1 fruit fly cellular context compared by ENCODE assay signal in the genomic region with DNA sequence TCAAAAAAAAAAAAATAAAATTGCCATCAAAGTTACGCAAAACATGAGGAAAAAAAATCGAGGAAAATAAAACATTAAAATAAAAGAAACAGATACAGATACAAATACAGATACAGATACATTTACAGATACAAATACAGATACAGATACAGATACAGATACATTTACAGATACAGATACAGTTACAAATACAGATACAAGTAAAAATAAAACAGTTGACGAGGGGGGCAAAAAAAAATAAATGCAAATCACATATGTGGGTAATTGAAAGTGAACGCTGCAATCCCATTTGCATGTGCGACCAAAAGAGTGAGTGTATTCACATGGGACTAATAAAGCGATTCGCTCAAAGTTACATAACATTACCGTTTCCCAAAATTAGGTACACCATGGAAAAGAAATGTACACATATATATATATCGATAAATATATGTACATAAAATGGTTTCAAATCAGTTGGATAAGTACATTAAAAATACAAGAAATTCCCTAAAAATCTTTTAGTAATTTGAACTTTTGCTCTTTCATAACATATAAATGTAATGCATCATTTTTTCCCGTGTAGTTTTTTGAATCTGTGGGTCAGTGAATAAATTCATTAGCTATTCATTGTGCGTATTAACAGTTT.
TF ChIP-seq lines count a peak whose summit lies in the region.

No protein-coding gene starts in this region.

TF ChIP-seq in whole organism, embryonic, 481 proteins besides CTCF, POLR2A, EP300 and RAD21 (continued from another document):
- TF ChIP-seq ap (GFP tag; IDR thresholded peaks at IDR 0.05; lab: Robert Waterston, UW) (0 out of 2 replicates have a peak, but pooled peaks have one; percentile 28), danr (GFP tag; IDR thresholded peaks at IDR 0.05; lab: Robert Waterston, UW) (no peak), toy (GFP tag; IDR thresholded peaks at IDR 0.05; lab: Robert Waterston, UW) (no peak), tio (GFP tag; optimal IDR thresholded peaks at IDR 0.05; lab: Kevin White, UChicago) (peak; percentile 13), CG9437 (GFP tag; optimal IDR thresholded peaks at IDR 0.05; lab: Kevin White, UChicago) (peak; percentile 5), bigmax (GFP tag; optimal IDR thresholded peaks at IDR 0.05; lab: Kevin White, UChicago) (no peak), gro (GFP tag; optimal IDR thresholded peaks at IDR 0.05; lab: Kevin White, UChicago) (no peak), CG18764 (GFP tag; optimal IDR thresholded peaks at IDR 0.05; lab: Kevin White, UChicago) (no peak), vvl (GFP tag; IDR thresholded peaks at IDR 0.05; lab: Robert Waterston, UW) (peak; percentile 72), CG1792 (GFP tag; optimal IDR thresholded peaks at IDR 0.05; lab: Kevin White, UChicago) (no peak), slbo (GFP tag; IDR thresholded peaks at IDR 0.05; lab: Robert Waterston, UW) (peak; percentile 39), gcm (GFP tag; optimal IDR thresholded peaks at IDR 0.05; lab: Kevin White, UChicago) (no peak), Lhr (GFP tag; optimal IDR thresholded peaks at IDR 0.05; lab: Kevin White, UChicago) (no peak), CG14667 (GFP tag; IDR thresholded peaks at IDR 0.05; lab: Robert Waterston, UW) (peak; percentile 28; the same call in 1 of the 2 replicates), nmo (GFP tag; optimal IDR thresholded peaks at IDR 0.05; lab: Kevin White, UChicago) (peak; percentile 43), CG2875 (GFP tag; optimal IDR thresholded peaks at IDR 0.05; lab: Kevin White, UChicago) (no peak), pan (optimal IDR thresholded peaks at IDR 0.05; lab: Kevin White, UChicago) (no peak), pan (GFP tag; optimal IDR thresholded peaks at IDR 0.05 in 1 of 2, IDR thresholded peaks at IDR 0.05 in 1 of 2) (peak in 1 of 2 experiments; percentile 62), Atf6 (GFP tag; IDR thresholded peaks at IDR 0.05; lab: Robert Waterston, UW) (peak; percentile 37; the same call in 1 of the 2 replicates), ttk (GFP tag; IDR thresholded peaks at IDR 0.05; lab: Robert Waterston, UW) (peak; percentile 36), onecut (GFP tag; IDR thresholded peaks at IDR 0.05; lab: Robert Waterston, UW) (peak; percentile 25; the same call in 1 of the 2 replicates), CG31365 (tag; optimal IDR thresholded peaks at IDR 0.05; lab: Kevin White, UChicago) (no peak), HLH3B (GFP tag; IDR thresholded peaks at IDR 0.05; lab: Robert Waterston, UW) (peak; percentile 44; the same call in 1 of the 2 replicates), CG11085 (GFP tag; IDR thresholded peaks at IDR 0.05; lab: Robert Waterston, UW) (no peak), CG4707 (GFP tag; optimal IDR thresholded peaks at IDR 0.05; lab: Kevin White, UChicago) (peak; percentile 1), run (tag; optimal IDR thresholded peaks at IDR 0.05; lab: Kevin White, UChicago) (no peak), sob (GFP tag; IDR thresholded peaks at IDR 0.05; lab: Robert Waterston, UW) (no peak), sisA (GFP tag; IDR thresholded peaks at IDR 0.05; lab: Robert Waterston, UW) (peak; percentile 33; the same call in 1 of the 2 replicates), CG6689 (GFP tag; IDR thresholded peaks at IDR 0.05; lab: Robert Waterston, UW) (peak; percentile 23; the same call in 1 of the 2 replicates), Pdp1 (GFP tag; optimal IDR thresholded peaks at IDR 0.05; lab: Kevin White, UChicago) (peak in 1 of 2 experiments; percentile 71), CG13424 (tag; optimal IDR thresholded peaks at IDR 0.05; lab: Kevin White, UChicago) (peak; percentile 45), tgo (GFP tag; IDR thresholded peaks at IDR 0.05; lab: Robert Waterston, UW) (peak; percentile 60), CG13894 (tag; optimal IDR thresholded peaks at IDR 0.05; lab: Kevin White, UChicago) (no peak), ro (GFP tag; IDR thresholded peaks at IDR 0.05; lab: Robert Waterston, UW) (no peak), CG18619 (GFP tag; optimal IDR thresholded peaks at IDR 0.05; lab: Kevin White, UChicago) (no peak), bsh (GFP tag; optimal IDR thresholded peaks at IDR 0.05; lab: Kevin White, UChicago) (peak in 1 of 2 experiments; percentile 46), CG17385 (GFP tag; optimal IDR thresholded peaks at IDR 0.05; lab: Kevin White, UChicago) (peak; percentile 23), cas (GFP tag; IDR thresholded peaks at IDR 0.05; lab: Robert Waterston, UW) (0 out of 2 replicates have a peak, but pooled peaks have one; percentile 7), CG7372 (GFP tag; IDR thresholded peaks at IDR 0.05; lab: Robert Waterston, UW) (no peak), ci (GFP tag; IDR thresholded peaks at IDR 0.05; lab: Robert Waterston, UW) (peak; percentile 53; the same call in 1 of the 3 replicates), Fer3 (tag; optimal IDR thresholded peaks at IDR 0.05; lab: Kevin White, UChicago) (peak; percentile 25), E2f1 (GFP tag; IDR thresholded peaks at IDR 0.05; lab: Robert Waterston, UW) (peak; percentile 43; the same call in 1 of the 2 replicates), Nf-YC (tag; optimal IDR thresholded peaks at IDR 0.05; lab: Kevin White, UChicago) (no peak), CG7556 (GFP tag; optimal IDR thresholded peaks at IDR 0.05; lab: Kevin White, UChicago) (peak; percentile 32), Rx (GFP tag; IDR thresholded peaks at IDR 0.05; lab: Robert Waterston, UW) (no peak), chn (GFP tag; optimal IDR thresholded peaks at IDR 0.05; lab: Kevin White, UChicago) (no peak), CG11696 (GFP tag; IDR thresholded peaks at IDR 0.05; lab: Robert Waterston, UW) (no peak), Ptx1 (GFP tag; IDR thresholded peaks at IDR 0.05; lab: Robert Waterston, UW) (peak; percentile 59), lmd (GFP tag; IDR thresholded peaks at IDR 0.05; lab: Robert Waterston, UW) (peak; percentile 43; the same call in 1 of the 2 replicates), Awh (GFP tag; IDR thresholded peaks at IDR 0.05; lab: Robert Waterston, UW) (peak; percentile 72; the same call in 1 of the 2 replicates), Jarid2 (GFP tag; optimal IDR thresholded peaks at IDR 0.05; lab: Kevin White, UChicago) (no peak), vfl (GFP tag; optimal IDR thresholded peaks at IDR 0.05; lab: Kevin White, UChicago) (no peak), CG10267 (tag; optimal IDR thresholded peaks at IDR 0.05; lab: Kevin White, UChicago) (peak; percentile 4), Mes4 (GFP tag; optimal IDR thresholded peaks at IDR 0.05; lab: Kevin White, UChicago) (no peak), oc (tag; optimal IDR thresholded peaks at IDR 0.05; lab: Kevin White, UChicago) (peak; percentile 39), Xrp1 (GFP tag; IDR thresholded peaks at IDR 0.05; lab: Robert Waterston, UW) (peak; percentile 52; the same call in 1 of the 2 replicates), Abd-B (GFP tag; optimal IDR thresholded peaks at IDR 0.05; lab: Kevin White, UChicago) (no peak), CG15269 (tag; optimal IDR thresholded peaks at IDR 0.05; lab: Kevin White, UChicago) (peak; percentile 67), Fer1 (GFP tag; optimal IDR thresholded peaks at IDR 0.05; lab: Kevin White, UChicago) (peak; percentile 5), Myb (GFP tag; optimal IDR thresholded peaks at IDR 0.05; lab: Kevin White, UChicago) (no peak), bab2 (GFP tag; optimal IDR thresholded peaks at IDR 0.05; lab: Kevin White, UChicago) (no peak), CG4424 (GFP tag; optimal IDR thresholded peaks at IDR 0.05; lab: Kevin White, UChicago) (peak; percentile 21), ken (GFP tag; IDR thresholded peaks at IDR 0.05; lab: Robert Waterston, UW) (no peak), dpn (GFP tag; optimal IDR thresholded peaks at IDR 0.05; lab: Kevin White, UChicago) (peak in 1 of 2 experiments; percentile 36), stc (GFP tag; IDR thresholded peaks at IDR 0.05; lab: Robert Waterston, UW) (peak; percentile 70), PHDP (tag; optimal IDR thresholded peaks at IDR 0.05; lab: Kevin White, UChicago) (peak; percentile 59), CG2120 (GFP tag; optimal IDR thresholded peaks at IDR 0.05; lab: Kevin White, UChicago) (no peak), ind (GFP tag; optimal IDR thresholded peaks at IDR 0.05; lab: Kevin White, UChicago) (peak; percentile 28), Aef1 (GFP tag; IDR thresholded peaks at IDR 0.05; lab: Robert Waterston, UW) (0 out of 3 replicates have a peak, but pooled peaks have one; percentile 16), CG7839 (tag; optimal IDR thresholded peaks at IDR 0.05; lab: Kevin White, UChicago) (peak; percentile 68), CG2678 (tag; optimal IDR thresholded peaks at IDR 0.05; lab: Kevin White, UChicago) (peak; percentile 75), fd3F (GFP tag; optimal IDR thresholded peaks at IDR 0.05; lab: Kevin White, UChicago) (peak; percentile 10), CG11560 (tag; IDR thresholded peaks at IDR 0.05; lab: Robert Waterston, UW) (no peak), Side (GFP tag; optimal IDR thresholded peaks at IDR 0.05; lab: Kevin White, UChicago) (no peak), H2.0 (GFP tag; IDR thresholded peaks at IDR 0.05; lab: Robert Waterston, UW) (peak; percentile 47; the same call in 1 of the 2 replicates), esg (GFP tag; conservative IDR thresholded peaks at IDR 0.05; lab: Robert Waterston, UW) (0 out of 2 replicates have a peak, but pooled peaks have one; percentile 11), ATbp (GFP tag; optimal IDR thresholded peaks at IDR 0.05; lab: Kevin White, UChicago) (peak; percentile 6), peb (GFP tag; IDR thresholded peaks at IDR 0.05; lab: Robert Waterston, UW) (no peak), CG11504 (tag; optimal IDR thresholded peaks at IDR 0.05; lab: Kevin White, UChicago) (peak; percentile 87), CG4820 (GFP tag; optimal IDR thresholded peaks at IDR 0.05; lab: Kevin White, UChicago) (peak; percentile 23), sens (GFP tag; lab: Kevin White, UChicago) (peak; percentile 59), kay (GFP tag; optimal IDR thresholded peaks at IDR 0.05; lab: Kevin White, UChicago) (peak; percentile 14), B-H1 (GFP tag; IDR thresholded peaks at IDR 0.05; lab: Robert Waterston, UW) (peak; percentile 35; the same call in 1 of the 3 replicates), CG12659 (GFP tag; optimal IDR thresholded peaks at IDR 0.05; lab: Kevin White, UChicago) (peak; percentile 26), Rfx (GFP tag; IDR thresholded peaks at IDR 0.05; lab: Robert Waterston, UW) (peak; percentile 44; the same call in 1 of the 2 replicates), unpg (GFP tag; optimal IDR thresholded peaks at IDR 0.05; lab: Kevin White, UChicago) (peak; percentile 57), GATAe (GFP tag; conservative IDR thresholded peaks at IDR 0.05; lab: Robert Waterston, UW) (no peak), dysf (GFP tag; IDR thresholded peaks at IDR 0.05; lab: Robert Waterston, UW) (peak; percentile 61; the same call in 2 of the 3 replicates), Usf (GFP tag; optimal IDR thresholded peaks at IDR 0.05; lab: Kevin White, UChicago) (no peak), CG2712 (tag; optimal IDR thresholded peaks at IDR 0.05; lab: Kevin White, UChicago) (peak; percentile 48), salm (tag; optimal IDR thresholded peaks at IDR 0.05; lab: Kevin White, UChicago) (peak; percentile 35), Hr39 (optimal IDR thresholded peaks at IDR 0.05; lab: Kevin White, UChicago) (no peak), Med (GFP tag; lab: Kevin White, UChicago) (peak; percentile 36), CG5953 (GFP tag; IDR thresholded peaks at IDR 0.05; lab: Robert Waterston, UW) (peak; percentile 44; the same call in 1 of the 2 replicates), CG10321 (GFP tag; IDR thresholded peaks at IDR 0.05; lab: Robert Waterston, UW) (no peak), dmrt99B (tag; optimal IDR thresholded peaks at IDR 0.05; lab: Kevin White, UChicago) (peak; percentile 85)
